Fruit fly (Drosophila melanogaster) whole organism, embryonic: Measurements from ENCODE around the gene CG15740.
A peak's percentile ranks its signal among the peaks of the same experiment; 100 is the strongest.

ENCODE experiments used
- B-H1 ChIP-seq: fragments of 200-800 bp; sonication (Bioruptor generic); IDR thresholded peaks from 3 replicates; pipeline ENCODE4 v1.3.6; 2022; ENCODE audit warnings: missing biosample characterization, missing genetic modification characterization
- Bteb2 ChIP-seq: fragments of 200-800 bp; sonication (Bioruptor generic); optimal IDR thresholded peaks from 2 replicates; lab custom pipeline; 2016; ENCODE audit warnings: missing biosample characterization, missing genetic modification characterization
- CG1024 ChIP-seq: fragments of 200-800 bp; sonication (Bioruptor generic); IDR thresholded peaks from 2 replicates; pipeline ENCODE4 v1.3.6; 2022; ENCODE audit warnings: missing biosample characterization, missing genetic modification characterization
- CG12942 ChIP-seq: fragments of 200-800 bp; sonication (Bioruptor generic); optimal IDR thresholded peaks from 3 replicates; lab custom pipeline; 2016; ENCODE audit warnings: missing biosample characterization, missing genetic modification characterization
- CG13287 ChIP-seq: fragments of 200-800 bp; sonication (Bioruptor generic); IDR thresholded peaks from 2 replicates; pipeline ENCODE4 v1.3.6; 2022; ENCODE audit warnings: missing biosample characterization, missing genetic modification characterization; ENCODE audit not compliant: partially characterized antibody
- CG14050 ChIP-seq: fragments of 200-800 bp; sonication (Bioruptor generic); IDR thresholded peaks from 3 replicates; pipeline ENCODE4 v1.3.6; 2022; ENCODE audit warnings: missing biosample characterization, missing genetic modification characterization
- CG15073 ChIP-seq: fragments of 200-800 bp; sonication (Bioruptor generic); optimal IDR thresholded peaks from 2 replicates; lab custom pipeline; 2016; ENCODE audit warnings: missing biosample characterization, missing genetic modification characterization
- CG17385 ChIP-seq: fragments of 200-800 bp; sonication (Bioruptor generic); optimal IDR thresholded peaks from 3 replicates; lab custom pipeline; 2018; ENCODE audit warnings: missing biosample characterization, mild to moderate bottlenecking, missing genetic modification characterization
- CG33213 ChIP-seq: fragments of 200-800 bp; sonication (Bioruptor generic); optimal IDR thresholded peaks from 3 replicates; lab custom pipeline; 2016; ENCODE audit warnings: missing biosample characterization, missing genetic modification characterization
- CG33557 ChIP-seq: fragments of 200-800 bp; sonication (Bioruptor generic); optimal IDR thresholded peaks from 2 replicates; lab custom pipeline; 2019; ENCODE audit warnings: missing biosample characterization, mild to moderate bottlenecking, missing genetic modification characterization, moderate library complexity
- CG3838 ChIP-seq: fragments of 200-800 bp; sonication (Bioruptor generic); optimal IDR thresholded peaks from 3 replicates; lab custom pipeline; 2016; ENCODE audit warnings: missing biosample characterization, missing genetic modification characterization
- CG43689 ChIP-seq: fragments of 200-800 bp; sonication (Bioruptor generic); IDR thresholded peaks from 2 replicates; pipeline ENCODE4 v1.3.6; 2022; ENCODE audit warnings: missing biosample characterization, missing genetic modification characterization
- CG7372 ChIP-seq: fragments of 200-800 bp; sonication (Bioruptor generic); IDR thresholded peaks from 2 replicates; pipeline ENCODE4 v1.3.6; 2022; ENCODE audit warnings: missing biosample characterization, missing genetic modification characterization
- CG7839 ChIP-seq: fragments of 200-800 bp; sonication (Bioruptor generic); optimal IDR thresholded peaks from 3 replicates; lab custom pipeline; 2018; ENCODE audit warnings: missing biosample characterization, mild to moderate bottlenecking, missing genetic modification characterization, moderate library complexity
- CG9727 ChIP-seq: fragments of 200-800 bp; sonication (Bioruptor generic); optimal IDR thresholded peaks from 3 replicates; lab custom pipeline; 2017; ENCODE audit warnings: missing biosample characterization, mild to moderate bottlenecking, missing genetic modification characterization
- Dip2 ChIP-seq: fragments of 200-800 bp; sonication (Bioruptor generic); IDR thresholded peaks from 2 replicates; pipeline ENCODE4 v1.3.6; 2022; ENCODE audit warnings: missing biosample characterization, missing genetic modification characterization
- E2f1 ChIP-seq: fragments of 200-800 bp; sonication (Bioruptor generic); IDR thresholded peaks from 2 replicates; pipeline ENCODE4 v1.3.6; 2022; ENCODE audit warnings: missing biosample characterization, missing genetic modification characterization
- Elba2 ChIP-seq: fragments of 200-800 bp; sonication (Bioruptor generic); optimal IDR thresholded peaks from 3 replicates; lab custom pipeline; 2016; ENCODE audit warnings: missing biosample characterization, missing genetic modification characterization
- Gsc ChIP-seq: fragments of 200-800 bp; sonication (Bioruptor generic); IDR thresholded peaks from 2 replicates; pipeline ENCODE4 v1.3.6; 2022; ENCODE audit warnings: missing biosample characterization, missing genetic modification characterization
- H2.0 ChIP-seq: fragments of 200-800 bp; sonication (Bioruptor generic); IDR thresholded peaks from 2 replicates; pipeline ENCODE4 v1.3.6; 2022; ENCODE audit warnings: missing biosample characterization, missing genetic modification characterization
- Hr51 ChIP-seq, 2 experiments: fragments of 200-800 bp; sonication (Bioruptor generic); optimal IDR thresholded peaks; 2 replicates in 1 of 2; 3 replicates in 1 of 2; lab custom pipeline; 2016 to 2018; ENCODE audit warnings: missing biosample characterization in 2 of 2, missing genetic modification characterization in 2 of 2, mild to moderate bottlenecking in 1 of 2, moderate library complexity in 1 of 2
- Hsf ChIP-seq: fragments of 200-800 bp; sonication (Bioruptor generic); optimal IDR thresholded peaks from 3 replicates; lab custom pipeline; 2016; ENCODE audit warnings: missing biosample characterization, missing genetic modification characterization
- Lim3 ChIP-seq: fragments of 200-800 bp; sonication (Bioruptor generic); IDR thresholded peaks from 2 replicates; pipeline ENCODE4 v1.3.6; 2022; ENCODE audit warnings: missing biosample characterization, missing genetic modification characterization
- Mad ChIP-seq: fragments of 200-800 bp; sonication (Bioruptor generic); optimal IDR thresholded peaks from 2 replicates; lab custom pipeline; 2016; ENCODE audit warnings: missing biosample characterization, missing genetic modification characterization
- NfI ChIP-seq: fragments of 200-800 bp; sonication (Bioruptor generic); optimal IDR thresholded peaks from 3 replicates; lab custom pipeline; 2018; ENCODE audit warnings: missing biosample characterization, mild to moderate bottlenecking, missing genetic modification characterization, moderate library complexity
- Oaz ChIP-seq: fragments of 200-800 bp; sonication (Bioruptor generic); IDR thresholded peaks from 2 replicates; pipeline ENCODE4 v1.3.6; 2022; ENCODE audit warnings: missing biosample characterization, missing genetic modification characterization
- Oli ChIP-seq: fragments of 200-800 bp; sonication (Bioruptor generic); optimal IDR thresholded peaks from 2 replicates; lab custom pipeline; 2018; ENCODE audit warnings: missing biosample characterization, mild to moderate bottlenecking, missing genetic modification characterization, moderate library complexity
- Opbp ChIP-seq: fragments of 200-800 bp; sonication (Bioruptor generic); IDR thresholded peaks from 3 replicates; pipeline ENCODE4 v1.3.6; 2022; ENCODE audit warnings: missing biosample characterization, missing genetic modification characterization; ENCODE audit not compliant: partially characterized antibody
- Rx ChIP-seq: fragments of 200-800 bp; sonication (Bioruptor generic); IDR thresholded peaks from 2 replicates; pipeline ENCODE4 v1.3.6; 2022; ENCODE audit warnings: missing biosample characterization, missing genetic modification characterization
- Sox100B ChIP-seq: fragments of 200-800 bp; sonication (Bioruptor generic); optimal IDR thresholded peaks from 3 replicates; lab custom pipeline; 2018; ENCODE audit warnings: missing biosample characterization, mild to moderate bottlenecking, missing genetic modification characterization
- ac ChIP-seq: fragments of 200-800 bp; sonication (Bioruptor generic); optimal IDR thresholded peaks from 3 replicates; lab custom pipeline; 2017; ENCODE audit warnings: missing biosample characterization, mild to moderate bottlenecking, missing genetic modification characterization
- aop ChIP-seq: fragments of 200-800 bp; sonication (Bioruptor generic); IDR thresholded peaks from 2 replicates; pipeline ENCODE4 v1.3.6; 2022; ENCODE audit warnings: missing biosample characterization, missing genetic modification characterization
- ase ChIP-seq: fragments of 200-800 bp; sonication (Bioruptor generic); IDR thresholded peaks from 3 replicates; pipeline ENCODE4 v1.3.6; 2022; ENCODE audit warnings: missing biosample characterization, missing genetic modification characterization
- bsh ChIP-seq, 2 experiments: fragments of 200-800 bp; sonication (Bioruptor generic); optimal IDR thresholded peaks; 2 replicates each; lab custom pipeline; 2017 to 2018; ENCODE audit warnings: mild to moderate bottlenecking in 2 of 2, missing biosample characterization in 2 of 2, missing genetic modification characterization in 2 of 2, moderate library complexity in 1 of 2
- btn ChIP-seq: fragments of 200-800 bp; sonication (Bioruptor generic); optimal IDR thresholded peaks from 2 replicates; lab custom pipeline; 2016; ENCODE audit warnings: missing biosample characterization, missing genetic modification characterization
- corto ChIP-seq: fragments of 200-800 bp; sonication (Bioruptor generic); optimal IDR thresholded peaks from 2 replicates; lab custom pipeline; 2016; ENCODE audit warnings: missing biosample characterization, mild to moderate bottlenecking, missing genetic modification characterization, moderate library complexity
- da ChIP-seq: fragments of 200-800 bp; sonication (Bioruptor generic); optimal IDR thresholded peaks from 2 replicates; lab custom pipeline; 2016; ENCODE audit warnings: missing biosample characterization, missing genetic modification characterization
- dimm ChIP-seq: fragments of 200-800 bp; sonication (Bioruptor generic); IDR thresholded peaks from 2 replicates; pipeline ENCODE4 v1.3.6; 2022; ENCODE audit warnings: missing biosample characterization, missing genetic modification characterization
- dmrt11E ChIP-seq: fragments of 200-800 bp; sonication (Bioruptor generic); optimal IDR thresholded peaks from 3 replicates; lab custom pipeline; 2018; ENCODE audit warnings: missing biosample characterization, mild to moderate bottlenecking, missing genetic modification characterization, moderate library complexity
- emc ChIP-seq: fragments of 200-800 bp; sonication (Bioruptor generic); optimal IDR thresholded peaks from 2 replicates; lab custom pipeline; 2016; ENCODE audit warnings: missing biosample characterization, missing genetic modification characterization
- fd96Cb ChIP-seq: fragments of 200-800 bp; sonication (Bioruptor generic); optimal IDR thresholded peaks from 2 replicates; lab custom pipeline; 2018; ENCODE audit warnings: missing biosample characterization, mild to moderate bottlenecking, missing genetic modification characterization, moderate library complexity
- ftz-f1 ChIP-seq: fragments of 200-800 bp; sonication (Bioruptor generic); optimal IDR thresholded peaks from 2 replicates; lab custom pipeline; 2016; ENCODE audit warnings: missing biosample characterization, missing genetic modification characterization
- gt ChIP-seq: fragments of 200-800 bp; sonication (Bioruptor generic); IDR thresholded peaks from 2 replicates; pipeline ENCODE4 v1.3.6; 2022; ENCODE audit warnings: missing biosample characterization, missing genetic modification characterization
- her ChIP-seq: fragments of 200-800 bp; sonication (Bioruptor generic); optimal IDR thresholded peaks from 2 replicates; lab custom pipeline; 2016; ENCODE audit warnings: missing biosample characterization, missing genetic modification characterization
- lilli ChIP-seq: fragments of 200-800 bp; sonication (Bioruptor generic); optimal IDR thresholded peaks from 3 replicates; lab custom pipeline; 2016; ENCODE audit warnings: missing biosample characterization, missing genetic modification characterization
- nmo ChIP-seq: fragments of 200-800 bp; sonication (Bioruptor generic); optimal IDR thresholded peaks from 2 replicates; lab custom pipeline; 2018; ENCODE audit warnings: missing biosample characterization, mild to moderate bottlenecking, missing genetic modification characterization, moderate library complexity
- org-1 ChIP-seq: fragments of 200-800 bp; sonication (Bioruptor generic); optimal IDR thresholded peaks from 2 replicates; lab custom pipeline; 2017; ENCODE audit warnings: missing biosample characterization, missing genetic modification characterization
- slbo ChIP-seq: fragments of 200-800 bp; sonication (Bioruptor generic); IDR thresholded peaks from 2 replicates; pipeline ENCODE4 v1.3.6; 2022; ENCODE audit warnings: missing biosample characterization, missing genetic modification characterization
- sr ChIP-seq: fragments of 200-800 bp; sonication (Bioruptor generic); IDR thresholded peaks from 3 replicates; pipeline ENCODE4 v1.3.6; 2022; ENCODE audit warnings: missing biosample characterization, missing genetic modification characterization
- stwl ChIP-seq: fragments of 200-800 bp; sonication (Bioruptor generic); optimal IDR thresholded peaks from 3 replicates; lab custom pipeline; 2018; ENCODE audit warnings: missing biosample characterization, mild to moderate bottlenecking, missing genetic modification characterization, moderate library complexity
- trem ChIP-seq: fragments of 200-800 bp; optimal IDR thresholded peaks from 3 replicates; lab custom pipeline; 2019; ENCODE audit warnings: missing biosample characterization, mild to moderate bottlenecking, missing genetic modification characterization, moderate library complexity
- trh ChIP-seq: fragments of 200-800 bp; sonication (Bioruptor generic); optimal IDR thresholded peaks from 2 replicates; lab custom pipeline; 2016; ENCODE audit warnings: missing biosample characterization, missing genetic modification characterization
- unpg ChIP-seq: fragments of 200-800 bp; sonication (Bioruptor generic); optimal IDR thresholded peaks from 3 replicates; lab custom pipeline; 2018; ENCODE audit warnings: missing biosample characterization, mild to moderate bottlenecking, missing genetic modification characterization, moderate library complexity

Gene CG15740

DNA sequence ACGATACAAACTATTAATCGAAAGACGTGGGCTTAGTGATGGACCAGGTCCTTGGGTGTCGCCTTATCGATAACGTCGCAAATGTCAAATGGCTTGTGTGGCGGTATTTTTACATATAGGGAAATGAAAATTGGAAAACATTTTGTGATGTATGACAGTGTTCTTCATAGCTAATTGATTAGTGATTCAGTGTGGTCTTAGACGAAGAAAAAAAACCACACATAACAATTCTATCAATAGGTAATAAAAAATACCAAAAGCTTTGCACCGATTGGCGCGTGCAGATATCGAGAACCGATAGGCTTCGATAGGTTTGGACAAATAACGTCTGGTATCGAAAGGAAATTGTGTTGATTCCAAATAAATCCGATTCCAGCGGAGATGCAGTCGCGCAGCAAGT lies 23.0 kb upstream of the CG15740 start, which contains the start of the genes Nrd1 and CG1847 (continued):
- TF ChIP-seq ac (GFP tag; lab: Kevin White, UChicago) (no peak), Opbp (GFP tag; lab: Robert Waterston, UW) (peak; percentile 53; the same call in 1 of the 3 replicates), Oli (tag; lab: Kevin White, UChicago) (no peak), CG13287 (GFP tag; lab: Robert Waterston, UW) (peak; percentile 88), dmrt11E (tag; lab: Kevin White, UChicago) (no peak), H2.0 (GFP tag; lab: Robert Waterston, UW) (no peak), stwl (tag; lab: Kevin White, UChicago) (peak; percentile 75), CG9727 (GFP tag; lab: Kevin White, UChicago) (no peak), Gsc (GFP tag; lab: Robert Waterston, UW) (no peak), CG3838 (no peak), unpg (GFP tag; lab: Kevin White, UChicago) (no peak), Lim3 (GFP tag; lab: Robert Waterston, UW) (no peak), Dip2 (GFP tag; lab: Robert Waterston, UW) (no peak), btn (no peak), trh (no peak), dimm (GFP tag; lab: Robert Waterston, UW) (no peak), CG15073 (no peak), aop (GFP tag; lab: Robert Waterston, UW) (no peak), gt (GFP tag; lab: Robert Waterston, UW) (no peak), Hsf (GFP tag; lab: Kevin White, UChicago) (no peak), her (no peak), ase (GFP tag; lab: Robert Waterston, UW) (no peak), CG43689 (GFP tag; lab: Robert Waterston, UW) (no peak), CG14050 (GFP tag; lab: Robert Waterston, UW) (no peak), trem (peak; percentile 40), da (GFP tag; lab: Kevin White, UChicago) (no peak), org-1 (GFP tag; lab: Kevin White, UChicago) (no peak), NfI (GFP tag; lab: Kevin White, UChicago) (no peak), Oaz (GFP tag; lab: Robert Waterston, UW) (no peak), CG1024 (GFP tag; lab: Robert Waterston, UW) (no peak), ftz-f1 (no peak), bsh (GFP tag; optimal IDR thresholded peaks at IDR 0.05; lab: Kevin White, UChicago) (no peak), corto (GFP tag; lab: Kevin White, UChicago) (no peak), CG7839 (tag; lab: Kevin White, UChicago) (no peak), CG33557 (GFP tag; lab: Kevin White, UChicago) (no peak), Mad (no peak), CG33213 (GFP tag; lab: Kevin White, UChicago) (no peak), fd96Cb (tag; lab: Kevin White, UChicago) (no peak), nmo (GFP tag; lab: Kevin White, UChicago) (no peak), Hr51 (GFP tag; optimal IDR thresholded peaks at IDR 0.05; lab: Kevin White, UChicago) (no peak), Bteb2 (GFP tag; lab: Kevin White, UChicago) (no peak), sr (no peak), slbo (GFP tag; lab: Robert Waterston, UW) (no peak), CG17385 (GFP tag; lab: Kevin White, UChicago) (no peak), emc (no peak), B-H1 (GFP tag; lab: Robert Waterston, UW) (no peak), lilli (GFP tag; lab: Kevin White, UChicago) (no peak), CG12942 (no peak), Rx (GFP tag; lab: Robert Waterston, UW) (no peak), Sox100B (no peak), CG7372 (GFP tag; lab: Robert Waterston, UW) (no peak), E2f1 (GFP tag; lab: Robert Waterston, UW) (no peak), Elba2 (no peak)
